Fruit fly (Drosophila melanogaster): ENCODE results near the gene Spn27A.

DNA sequence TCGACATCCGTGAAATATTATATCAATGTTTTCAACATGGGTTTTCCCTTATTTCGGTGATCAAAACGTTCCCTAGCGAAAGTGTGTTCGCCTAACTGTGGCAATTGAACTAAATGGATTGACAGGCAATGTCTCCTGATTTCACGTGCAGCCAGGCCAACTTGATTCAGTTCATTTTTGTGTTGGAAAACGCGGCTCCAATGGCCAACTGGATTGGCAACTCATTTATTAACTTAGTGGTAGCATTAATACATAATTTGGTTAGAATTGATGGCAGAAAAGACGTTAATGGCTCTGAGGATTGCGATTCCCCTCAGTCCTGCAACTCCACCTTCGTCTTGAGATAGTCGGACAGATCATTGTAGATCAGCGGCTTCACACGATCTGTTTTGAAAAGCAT is 13.5 kb upstream of the Spn27A start, which contains the start of gene CG11327:
- TF ChIP-seq h (optimal IDR thresholded peaks at IDR 0.05), result no peak
- TF ChIP-seq ttk (optimal IDR thresholded peaks at IDR 0.05), result no peak
- TF ChIP-seq insv (optimal IDR thresholded peaks at IDR 0.05), result no peak
- no peak for TF ChIP-seq psq (optimal IDR thresholded peaks at IDR 0.05)
